Worm (Caenorhabditis elegans): ENCODE results near the gene F27E5.3.

- TF ChIP-seq ama-1 (optimal IDR thresholded peaks at IDR 0.05) (no peak), F13C5.2 (tag; optimal IDR thresholded peaks at IDR 0.05) (no peak), aly-1 (tag; optimal IDR thresholded peaks at IDR 0.05) (no peak), tbx-37 (GFP tag; conservative IDR thresholded peaks at IDR 0.05) (no peak), flt-1 (GFP tag; IDR thresholded peaks at IDR 0.05) (no peak), tbx-11 (GFP tag; IDR thresholded peaks at IDR 0.05) (no peak), tra-4 (tag; optimal IDR thresholded peaks at IDR 0.05) (no peak), hnd-1 (tag; optimal IDR thresholded peaks at IDR 0.05) (no peak), ceh-13 (GFP tag; optimal IDR thresholded peaks at IDR 0.05) (no peak)
Measured at ce11 chrII:10187808-10188207, 43.8 kb upstream of the F27E5.3 start, which contains the start of gene srd-2.

Measured in whole organism, early embryonic.